Worm (Caenorhabditis elegans) whole organism, L2 larva: ENCODE data around the gene C56E6.2.

Source experiments
- C34F6.9 ChIP-seq: fragments of 150-350 bp; optimal IDR thresholded peaks from 2 replicates; lab custom pipeline; 2014; ENCODE audit warnings: missing biosample characterization, missing genetic modification characterization
- F13H6.1 ChIP-seq: sonication (generic microtip); optimal IDR thresholded peaks from 2 replicates; lab custom pipeline; 2016; ENCODE audit warnings: missing genetic modification characterization, missing compliant biosample characterization
- ZK546.5 ChIP-seq: sonication (generic microtip); optimal IDR thresholded peaks from 2 replicates; lab custom pipeline; 2017; ENCODE audit warnings: missing biosample characterization, missing genetic modification characterization
- blmp-1 ChIP-seq: sonication (generic microtip); optimal IDR thresholded peaks from 2 replicates; lab custom pipeline; 2017; ENCODE audit warnings: missing genetic modification characterization, mild to moderate bottlenecking, missing compliant biosample characterization, antibody characterized with exemption, moderate library complexity; ENCODE audit not compliant: insufficient read depth
- ceh-16 ChIP-seq: fragments of 150-350 bp; optimal IDR thresholded peaks from 2 replicates; lab custom pipeline; 2014; ENCODE audit warnings: missing biosample characterization, missing genetic modification characterization
- ceh-82 ChIP-seq: fragments of 150-350 bp; optimal IDR thresholded peaks from 2 replicates; lab custom pipeline; 2014; ENCODE audit warnings: missing biosample characterization, missing genetic modification characterization
- dmd-4 ChIP-seq: sonication (generic microtip); optimal IDR thresholded peaks from 2 replicates; lab custom pipeline; 2017; ENCODE audit warnings: missing biosample characterization, missing genetic modification characterization
- egl-27 ChIP-seq: sonication (generic microtip); optimal IDR thresholded peaks from 3 replicates; lab custom pipeline; 2017; ENCODE audit warnings: missing biosample characterization, missing genetic modification reagents, missing genetic modification characterization
- elt-1 ChIP-seq: fragments of 150-350 bp; optimal IDR thresholded peaks from 2 replicates; lab custom pipeline; 2014; ENCODE audit warnings: missing biosample characterization, missing genetic modification characterization
- fos-1 ChIP-seq: fragments of 150-350 bp; optimal IDR thresholded peaks from 2 replicates; lab custom pipeline; 2014; ENCODE audit warnings: missing biosample characterization, missing genetic modification characterization
- gmeb-1 ChIP-seq: fragments of 150-350 bp; optimal IDR thresholded peaks from 2 replicates; lab custom pipeline; 2014; ENCODE audit warnings: missing biosample characterization, missing genetic modification characterization
- lin-11 ChIP-seq: fragments of 150-350 bp; sonication (generic microtip); optimal IDR thresholded peaks from 2 replicates; lab custom pipeline; 2014; ENCODE audit warnings: missing biosample characterization, missing genetic modification characterization, inconsistent platforms, mixed read lengths
- lin-13 ChIP-seq: fragments of 150-350 bp; optimal IDR thresholded peaks from 2 replicates; lab custom pipeline; 2014; ENCODE audit warnings: missing biosample characterization, missing genetic modification reagents, missing genetic modification characterization
- lsy-2 ChIP-seq, 2 experiments: fragments of 150-350 bp in 1 of 2; sonication (generic microtip) in 1 of 2; optimal IDR thresholded peaks; 2 replicates each; lab custom pipeline; 2014 to 2017; ENCODE audit warnings: missing biosample characterization in 2 of 2, missing genetic modification characterization in 2 of 2
- mab-5 ChIP-seq: fragments of 150-350 bp; optimal IDR thresholded peaks from 2 replicates; lab custom pipeline; 2014; ENCODE audit warnings: missing biosample characterization, missing genetic modification characterization
- nhr-10 ChIP-seq: sonication (generic microtip); optimal IDR thresholded peaks from 2 replicates; lab custom pipeline; 2017; ENCODE audit warnings: missing biosample characterization, missing genetic modification characterization
- nhr-11 ChIP-seq: fragments of 150-350 bp; optimal IDR thresholded peaks from 2 replicates; lab custom pipeline; 2014; ENCODE audit warnings: missing biosample characterization, missing genetic modification characterization
- nhr-12 ChIP-seq: fragments of 150-350 bp; optimal IDR thresholded peaks from 2 replicates; lab custom pipeline; 2014; ENCODE audit warnings: missing biosample characterization, missing genetic modification characterization
- nhr-129 ChIP-seq: fragments of 150-350 bp; optimal IDR thresholded peaks from 2 replicates; lab custom pipeline; 2014; ENCODE audit warnings: missing biosample characterization, missing genetic modification characterization
- nhr-21 ChIP-seq: fragments of 150-350 bp; optimal IDR thresholded peaks from 2 replicates; lab custom pipeline; 2014; ENCODE audit warnings: missing biosample characterization, missing genetic modification characterization
- nhr-23 ChIP-seq: fragments of 150-350 bp; optimal IDR thresholded peaks from 2 replicates; lab custom pipeline; 2014; ENCODE audit warnings: missing biosample characterization, missing genetic modification reagents, missing genetic modification characterization
- nhr-237 ChIP-seq: fragments of 150-350 bp; optimal IDR thresholded peaks from 2 replicates; lab custom pipeline; 2014; ENCODE audit warnings: missing biosample characterization, missing genetic modification characterization
- nhr-25 ChIP-seq: fragments of 150-350 bp; sonication (generic microtip); optimal IDR thresholded peaks from 3 replicates; lab custom pipeline; 2014; ENCODE audit warnings: missing biosample characterization, missing genetic modification characterization
- skn-1 ChIP-seq: sonication (generic microtip); optimal IDR thresholded peaks from 2 replicates; lab custom pipeline; 2017; ENCODE audit warnings: missing biosample characterization, missing genetic modification characterization
- sma-9 ChIP-seq, 2 experiments: fragments of 150-350 bp in 1 of 2; sonication (generic microtip) in 1 of 2; optimal IDR thresholded peaks; 2 replicates each; lab custom pipeline; 2014 to 2016; ENCODE audit warnings: missing genetic modification characterization in 2 of 2, mild to moderate bottlenecking in 1 of 2, missing biosample characterization in 1 of 2, missing compliant biosample characterization in 1 of 2, missing genetic modification reagents in 1 of 2, moderate library complexity in 1 of 2
- unc-39 ChIP-seq: fragments of 150-350 bp; optimal IDR thresholded peaks from 2 replicates; lab custom pipeline; 2014; ENCODE audit warnings: missing biosample characterization, missing genetic modification characterization
- unc-55 ChIP-seq: fragments of 150-350 bp; sonication (generic microtip); optimal IDR thresholded peaks from 3 replicates; lab custom pipeline; 2014; ENCODE audit warnings: missing biosample characterization, missing genetic modification reagents, missing genetic modification characterization
- zag-1 ChIP-seq: fragments of 150-350 bp; optimal IDR thresholded peaks from 2 replicates; lab custom pipeline; 2014; ENCODE audit warnings: missing biosample characterization, missing genetic modification characterization
- ztf-1 ChIP-seq: fragments of 200-800 bp; sonication (Bioruptor generic); conservative IDR thresholded peaks from 2 replicates; pipeline ENCODE4 v1.3.6; 2022; ENCODE audit warnings: missing genetic modification characterization, missing compliant biosample characterization
- ztf-4 ChIP-seq: fragments of 150-350 bp; optimal IDR thresholded peaks from 2 replicates; lab custom pipeline; 2014; ENCODE audit warnings: missing biosample characterization, missing genetic modification characterization

The C56E6.2 gene

ce11 chrII:6520103-6520502 lies 4.6 kb upstream of the C56E6.2 start:
- no peak for TF ChIP-seq ztf-1 (GFP tag; lab: Robert Waterston, UW)
- TF ChIP-seq gmeb-1 (tag; lab: Kevin White, UChicago) = no peak
- TF ChIP-seq fos-1 (tag; lab: Kevin White, UChicago) = peak; percentile 42
- TF ChIP-seq egl-27 (tag; lab: Kevin White, UChicago) = no peak
- peak; percentile 17 for TF ChIP-seq sma-9 (GFP tag; optimal IDR thresholded peaks at IDR 0.05; lab: Kevin White, UChicago)
- TF ChIP-seq sma-9 (tag; optimal IDR thresholded peaks at IDR 0.05; lab: Kevin White, UChicago) = no peak

- no peak for TF ChIP-seq unc-55 (GFP tag; lab: Kevin White, UChicago)
These were observed 3.4 kb upstream of the C56E6.2 start, which contains the start of gene toe-2 for ce11 chrII:6521316-6521715. Gene toe-2, minus strand, starts transcription at chrII:6521385.

ce11 chrII:6522622-6523254 lies 2.0 kb upstream of the C56E6.2 start:
- TF ChIP-seq lin-11 (no peak), F13H6.1 (tag; lab: Kevin White, UChicago) (peak; percentile 12), nhr-12 (tag; lab: Kevin White, UChicago) (no peak), sma-9 (GFP tag; optimal IDR thresholded peaks at IDR 0.05; lab: Kevin White, UChicago) (peak; percentile 31), sma-9 (tag; optimal IDR thresholded peaks at IDR 0.05; lab: Kevin White, UChicago) (no peak), zag-1 (tag; lab: Kevin White, UChicago) (no peak)

- TF ChIP-seq ceh-82 (no peak), nhr-11 (tag; lab: Kevin White, UChicago) (no peak), nhr-25 (tag; lab: Kevin White, UChicago) (no peak), lsy-2 (tag; optimal IDR thresholded peaks at IDR 0.05; lab: Kevin White, UChicago) (no peak), fos-1 (tag; lab: Kevin White, UChicago) (no peak), nhr-21 (tag; lab: Kevin White, UChicago) (no peak), ceh-16 (tag; lab: Kevin White, UChicago) (no peak), blmp-1 (tag; lab: Kevin White, UChicago) (no peak), dmd-4 (tag; lab: Kevin White, UChicago) (no peak), skn-1 (tag; lab: Kevin White, UChicago) (no peak), lin-11 (no peak), F13H6.1 (tag; lab: Kevin White, UChicago) (no peak), C34F6.9 (tag; lab: Kevin White, UChicago) (no peak), unc-39 (tag; lab: Kevin White, UChicago) (no peak), mab-5 (no peak), sma-9 (GFP tag; optimal IDR thresholded peaks at IDR 0.05; lab: Kevin White, UChicago) (no peak), sma-9 (tag; optimal IDR thresholded peaks at IDR 0.05; lab: Kevin White, UChicago) (no peak), nhr-129 (no peak), zag-1 (tag; lab: Kevin White, UChicago) (no peak), nhr-23 (tag; lab: Kevin White, UChicago) (no peak)
- TF ChIP-seq, all 48 proteins: peak for 0
These were observed 787 bp upstream of the C56E6.2 start for ce11 chrII:6523940-6524339.

- TF ChIP-seq nhr-10 (tag; lab: Kevin White, UChicago) (no peak), unc-39 (tag; lab: Kevin White, UChicago) (no peak), ztf-4 (tag; lab: Kevin White, UChicago) (no peak), gmeb-1 (tag; lab: Kevin White, UChicago) (no peak), nhr-237 (tag; lab: Kevin White, UChicago) (no peak), dmd-4 (tag; lab: Kevin White, UChicago) (no peak), ZK546.5 (no peak), elt-1 (no peak), sma-9 (GFP tag; optimal IDR thresholded peaks at IDR 0.05; lab: Kevin White, UChicago) (no peak), sma-9 (tag; optimal IDR thresholded peaks at IDR 0.05; lab: Kevin White, UChicago) (no peak), nhr-21 (tag; lab: Kevin White, UChicago) (no peak), lin-13 (GFP tag; lab: Kevin White, UChicago) (no peak)
These were observed 1.5 kb downstream of the C56E6.2 start for ce11 chrII:6526136-6526684.
